Worm (Caenorhabditis elegans): ENCODE measurements around the gene prdx-3.

prdx-3 gene

ce11 chrIII:4413099-4413498 lies 5.9 kb downstream of the prdx-3 start, which contains the start of gene mpc-1:
mpc-1 (plus strand) TSS chrIII:4413457.
- TF ChIP-seq elt-2 (tag; optimal IDR thresholded peaks at IDR 0.05) (peak; percentile 90), hlh-15 (tag; optimal IDR thresholded peaks at IDR 0.05) (no peak)

ce11 chrIII:4414041-4414440 lies 6.8 kb downstream of the prdx-3 start:
- TF ChIP-seq che-1 (tag; optimal IDR thresholded peaks at IDR 0.05) (peak; percentile 11), lin-11 (tag; optimal IDR thresholded peaks at IDR 0.05) (peak; percentile 12), pat-9 (tag; optimal IDR thresholded peaks at IDR 0.05) (peak; percentile 13), nfya-1 (tag; optimal IDR thresholded peaks at IDR 0.05) (peak; percentile 12), ceh-18 (tag; optimal IDR thresholded peaks at IDR 0.05) (peak; percentile 11), fax-1 (tag; optimal IDR thresholded peaks at IDR 0.05) (peak; percentile 20), ceh-45 (GFP tag; IDR thresholded peaks at IDR 0.05) (peak; percentile 66; the same call in 1 of the 2 replicates), ceh-2 (tag; optimal IDR thresholded peaks at IDR 0.05) (peak; percentile 5), ceh-14 (tag; optimal IDR thresholded peaks at IDR 0.05) (peak; percentile 41), C38D4.7 (GFP tag; optimal IDR thresholded peaks at IDR 0.05) (peak; percentile 41), syd-9 (tag; optimal IDR thresholded peaks at IDR 0.05) (peak; percentile 30), tbx-2 (tag; optimal IDR thresholded peaks at IDR 0.05) (peak; percentile 44), unc-42 (tag; optimal IDR thresholded peaks at IDR 0.05) (peak; percentile 5), sox-2 (GFP tag; IDR thresholded peaks at IDR 0.05) (peak; percentile 63), hlh-6 (tag; optimal IDR thresholded peaks at IDR 0.05) (peak; percentile 23), hlh-15 (tag; optimal IDR thresholded peaks at IDR 0.05) (peak; percentile 7), elt-2 (tag; optimal IDR thresholded peaks at IDR 0.05) (peak; percentile 57), T23F11.4 (GFP tag; optimal IDR thresholded peaks at IDR 0.05) (peak; percentile 29), Y22D7AL.16 (tag; optimal IDR thresholded peaks at IDR 0.05) (peak; percentile 20), ceh-6 (GFP tag; optimal IDR thresholded peaks at IDR 0.05) (peak; percentile 38), zip-5 (tag; optimal IDR thresholded peaks at IDR 0.05) (peak; percentile 8), fkh-6 (tag; optimal IDR thresholded peaks at IDR 0.05) (peak; percentile 19), pha-2 (tag; optimal IDR thresholded peaks at IDR 0.05) (peak; percentile 42), ceh-34 (tag; optimal IDR thresholded peaks at IDR 0.05) (peak; percentile 19), nhr-232 (tag; optimal IDR thresholded peaks at IDR 0.05) (peak; percentile 9), K09A11.1 (tag; optimal IDR thresholded peaks at IDR 0.05; ENCODE audit: insufficient read depth) (peak; percentile 22)

- TF ChIP-seq syd-9 (tag; optimal IDR thresholded peaks at IDR 0.05) (no peak), elt-2 (tag; optimal IDR thresholded peaks at IDR 0.05) (no peak), dve-1 (tag; optimal IDR thresholded peaks at IDR 0.05) (no peak)
Measured at ce11 chrIII:4415135-4415534, 7.9 kb downstream of the prdx-3 start, which contains the start of gene R07E5.11. R07E5.11 (minus strand) TSS chrIII:4415235.

DNA sequence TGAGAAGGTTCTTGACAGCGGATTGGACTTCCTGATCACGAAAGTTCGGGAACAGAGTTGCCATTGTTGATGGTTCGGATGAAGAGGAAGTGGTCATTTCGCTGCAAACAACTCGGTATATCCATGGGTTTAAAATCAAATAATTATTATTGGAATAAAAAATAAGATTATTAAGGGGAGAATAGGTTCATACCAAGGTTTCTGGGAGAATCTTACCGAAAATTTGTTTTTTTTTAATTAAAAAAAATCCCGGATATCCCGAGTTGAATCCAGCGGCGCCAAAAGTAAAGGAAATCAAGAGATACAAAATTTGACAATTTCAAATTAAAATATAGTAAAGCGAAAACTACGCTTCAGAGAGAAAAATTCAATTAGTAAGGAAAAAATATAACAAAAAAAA lies 10.7 kb downstream of the prdx-3 start, which contains the start of the genes R07E5.19 and pdcd-2:
TSS of gene R07E5.19 (minus strand) at position 101 of the 400 bp plus-strand sequence.
TSS of gene pdcd-2 (minus strand) at position 102 of the 400 bp plus-strand sequence.
- TF ChIP-seq npax-4 (tag; optimal IDR thresholded peaks at IDR 0.05) (no peak), syd-9 (tag; optimal IDR thresholded peaks at IDR 0.05) (no peak), pat-9 (tag; optimal IDR thresholded peaks at IDR 0.05) (no peak), ceh-6 (GFP tag; optimal IDR thresholded peaks at IDR 0.05) (no peak), ref-2 (tag; optimal IDR thresholded peaks at IDR 0.05) (no peak)

ce11 chrIII:4419117-4419978 lies 12.1 kb downstream of the prdx-3 start, which contains the start of the genes R07E5.7 and cku-80:
R07E5.7 (minus strand) TSS chrIII:4419167.
cku-80 (plus strand) TSS chrIII:4419848.
- peak; percentile 39 for TF ChIP-seq elt-2 (tag; optimal IDR thresholded peaks at IDR 0.05)
- TF ChIP-seq pat-9 (tag; optimal IDR thresholded peaks at IDR 0.05), result peak; percentile 12
- peak; percentile 53 for TF ChIP-seq nfya-1 (tag; optimal IDR thresholded peaks at IDR 0.05)
- peak; percentile 17 for TF ChIP-seq unc-42 (tag; optimal IDR thresholded peaks at IDR 0.05)
- no peak for TF ChIP-seq eyg-1 (tag; optimal IDR thresholded peaks at IDR 0.05)
- TF ChIP-seq hlh-30 (tag; optimal IDR thresholded peaks at IDR 0.05; ENCODE audit: insufficient read depth), result peak; percentile 64
- TF ChIP-seq fkh-6 (tag; optimal IDR thresholded peaks at IDR 0.05), result no peak
- TF ChIP-seq ceh-34 (tag; optimal IDR thresholded peaks at IDR 0.05), result peak; percentile 20
